Fruit fly (Drosophila melanogaster): ENCODE data around the gene Ctns.

The Ctns gene

DNA sequence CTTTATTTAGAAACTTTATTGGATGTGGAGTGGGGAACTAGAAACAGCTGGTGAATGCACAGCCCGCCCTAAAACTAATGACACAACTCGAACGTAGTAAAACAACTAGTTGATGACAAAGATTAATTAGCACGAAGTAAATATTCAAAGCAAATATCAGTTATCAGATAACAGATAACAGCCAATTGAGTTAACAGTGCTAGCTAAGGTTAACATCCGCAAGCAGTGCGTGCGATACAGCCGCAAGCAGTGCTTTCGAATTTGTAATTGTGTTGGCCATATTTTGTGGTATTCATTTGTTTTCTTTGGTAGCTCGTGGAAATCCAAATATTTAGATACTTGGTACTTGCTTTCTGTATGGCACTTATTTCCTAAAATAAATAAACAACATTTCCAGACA is 45.3 kb downstream of the Ctns start:
- TF ChIP-seq ey (GFP tag; optimal IDR thresholded peaks at IDR 0.05) (no peak), h (GFP tag; optimal IDR thresholded peaks at IDR 0.05) (no peak), N (GFP tag; optimal IDR thresholded peaks at IDR 0.05) (no peak), tai (GFP tag; optimal IDR thresholded peaks at IDR 0.05) (no peak), GATAd (GFP tag; optimal IDR thresholded peaks at IDR 0.05) (no peak), HLH106 (tag; optimal IDR thresholded peaks at IDR 0.05) (no peak), jim (GFP tag; optimal IDR thresholded peaks at IDR 0.05) (no peak), Hr78 (GFP tag; optimal IDR thresholded peaks at IDR 0.05) (no peak), Abd-B (GFP tag; optimal IDR thresholded peaks at IDR 0.05) (no peak)

DNA sequence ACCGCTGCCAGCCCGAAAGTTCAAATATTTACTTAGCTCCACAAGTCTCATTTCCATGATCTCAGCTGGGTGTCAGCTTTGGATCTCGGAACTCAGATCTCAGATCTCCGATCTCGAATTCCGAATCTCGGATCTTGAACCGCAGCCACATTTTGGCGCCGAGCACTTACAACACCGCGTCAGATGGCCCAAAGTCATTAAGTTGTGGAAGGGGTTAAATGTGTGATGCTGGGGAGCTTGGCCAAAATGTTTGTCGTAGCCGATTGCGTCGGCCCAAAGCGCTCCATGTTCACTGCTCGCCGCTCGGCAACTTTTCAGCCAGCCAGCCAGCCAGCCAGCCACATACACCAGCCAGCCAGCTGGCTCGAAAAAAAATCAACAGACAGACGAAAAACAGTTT is 46.7 kb downstream of the Ctns start, which contains the start of gene CG6688:
Gene CG6688, plus strand, starts transcription at position 396 of the 400 bp plus-strand sequence.
- TF ChIP-seq usp (GFP tag; optimal IDR thresholded peaks at IDR 0.05) (no peak), h (GFP tag; optimal IDR thresholded peaks at IDR 0.05) (no peak), Abd-B (GFP tag; optimal IDR thresholded peaks at IDR 0.05) (no peak), CrebA (GFP tag; optimal IDR thresholded peaks at IDR 0.05; ENCODE audit: borderline replicate concordance) (no peak), Jra (GFP tag; optimal IDR thresholded peaks at IDR 0.05) (no peak), Dif (GFP tag; optimal IDR thresholded peaks at IDR 0.05; ENCODE audit: partially characterized antibody) (no peak), Vsx2 (GFP tag; optimal IDR thresholded peaks at IDR 0.05; ENCODE audit: partially characterized antibody) (no peak), Rel (GFP tag; optimal IDR thresholded peaks at IDR 0.05) (no peak), Rel (tag; optimal IDR thresholded peaks at IDR 0.05) (no peak), dmrt93B (GFP tag; optimal IDR thresholded peaks at IDR 0.05) (no peak), GATAd (GFP tag; optimal IDR thresholded peaks at IDR 0.05) (no peak), rgr (GFP tag; optimal IDR thresholded peaks at IDR 0.05) (no peak)

DNA sequence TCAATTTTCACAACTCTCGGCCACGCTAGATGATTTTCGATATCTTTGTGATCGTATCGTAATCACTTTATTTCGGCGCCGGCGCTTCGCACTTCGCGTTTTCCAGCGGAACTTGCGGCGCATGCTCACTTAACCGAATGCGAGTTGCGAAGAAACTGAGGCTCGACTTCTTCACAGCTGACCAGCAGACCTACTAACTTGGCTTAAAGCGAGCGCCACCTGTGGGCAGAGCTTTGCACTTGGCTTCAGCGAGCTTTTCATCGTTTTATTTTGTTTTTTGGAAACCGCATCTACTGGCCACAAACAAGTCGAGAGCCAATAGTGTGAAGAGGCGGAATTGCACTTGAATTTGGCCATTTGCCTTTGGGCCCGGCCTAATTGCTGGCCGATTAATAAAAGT is 48.4 kb downstream of the Ctns start, which contains the start of gene CG34375:
Gene CG34375, minus strand, starts transcription at position 157 of the 400 bp plus-strand sequence.
- TF ChIP-seq Dif (GFP tag; optimal IDR thresholded peaks at IDR 0.05; ENCODE audit: partially characterized antibody) (no peak), Myc (optimal IDR thresholded peaks at IDR 0.05) (no peak), tai (GFP tag; optimal IDR thresholded peaks at IDR 0.05) (no peak), ey (GFP tag; optimal IDR thresholded peaks at IDR 0.05) (no peak)

dm6 chr3R:23009480-23010115 is 49.2 kb downstream of the Ctns start:
- no peak for TF ChIP-seq rgr (GFP tag; optimal IDR thresholded peaks at IDR 0.05)
- TF ChIP-seq Dfd (GFP tag; optimal IDR thresholded peaks at IDR 0.05), result no peak
- TF ChIP-seq brk (GFP tag; optimal IDR thresholded peaks at IDR 0.05), result no peak
- no peak for TF ChIP-seq sv (GFP tag; optimal IDR thresholded peaks at IDR 0.05)
- no peak for TF ChIP-seq HLH106 (tag; optimal IDR thresholded peaks at IDR 0.05)
- no peak for TF ChIP-seq GATAd (GFP tag; optimal IDR thresholded peaks at IDR 0.05)
- TF ChIP-seq Dif (GFP tag; optimal IDR thresholded peaks at IDR 0.05; ENCODE audit: partially characterized antibody), result no peak
- no peak for TF ChIP-seq dsf (GFP tag; optimal IDR thresholded peaks at IDR 0.05; ENCODE audit: borderline replicate concordance)
